Worm (Caenorhabditis elegans): ENCODE data around the gene ZK546.5.

ce11 chrII:4987257-4987656 lies 51.6 kb downstream of the ZK546.5 start:
- no peak for TF ChIP-seq flt-1 (GFP tag; IDR thresholded peaks at IDR 0.05)
- TF ChIP-seq T22C8.4 (GFP tag; IDR thresholded peaks at IDR 0.05) = no peak
- no peak for TF ChIP-seq ztf-23 (GFP tag; IDR thresholded peaks at IDR 0.05)
- TF ChIP-seq med-1 (GFP tag; optimal IDR thresholded peaks at IDR 0.05; ENCODE audit: insufficient read depth) = no peak
- TF ChIP-seq ztf-29 (GFP tag; IDR thresholded peaks at IDR 0.05) = no peak
- no peak for TF ChIP-seq tab-1 (GFP tag; IDR thresholded peaks at IDR 0.05)
